Worm (Caenorhabditis elegans) whole organism, L2 larva: ENCODE results near the gene F40G9.8.

Source experiments
- R02D3.7 ChIP-seq: fragments of 150-350 bp; optimal IDR thresholded peaks from 2 replicates; lab custom pipeline; 2014; ENCODE audit warnings: missing biosample characterization, missing genetic modification characterization
- ZK546.5 ChIP-seq: sonication (generic microtip); optimal IDR thresholded peaks from 2 replicates; lab custom pipeline; 2017; ENCODE audit warnings: missing biosample characterization, missing genetic modification characterization
- alr-1 ChIP-seq: fragments of 150-350 bp; optimal IDR thresholded peaks from 2 replicates; lab custom pipeline; 2014; ENCODE audit warnings: missing biosample characterization, missing genetic modification characterization
- aly-2 ChIP-seq: fragments of 150-350 bp; optimal IDR thresholded peaks from 2 replicates; lab custom pipeline; 2014; ENCODE audit warnings: missing biosample characterization, missing genetic modification characterization
- ama-1 ChIP-seq: fragments of 150-350 bp; optimal IDR thresholded peaks from 2 replicates; lab custom pipeline; 2018; ENCODE audit warnings: inconsistent platforms
- blmp-1 ChIP-seq: sonication (generic microtip); optimal IDR thresholded peaks from 2 replicates; lab custom pipeline; 2017; ENCODE audit warnings: missing genetic modification characterization, mild to moderate bottlenecking, missing compliant biosample characterization, antibody characterized with exemption, moderate library complexity; ENCODE audit not compliant: insufficient read depth
- ceh-16 ChIP-seq: fragments of 150-350 bp; optimal IDR thresholded peaks from 2 replicates; lab custom pipeline; 2014; ENCODE audit warnings: missing biosample characterization, missing genetic modification characterization
- ceh-82 ChIP-seq: fragments of 150-350 bp; optimal IDR thresholded peaks from 2 replicates; lab custom pipeline; 2014; ENCODE audit warnings: missing biosample characterization, missing genetic modification characterization
- crh-2 ChIP-seq: sonication (generic microtip); optimal IDR thresholded peaks from 2 replicates; lab custom pipeline; 2017; ENCODE audit warnings: missing biosample characterization, missing genetic modification characterization
- egl-27 ChIP-seq: sonication (generic microtip); optimal IDR thresholded peaks from 3 replicates; lab custom pipeline; 2017; ENCODE audit warnings: missing biosample characterization, missing genetic modification reagents, missing genetic modification characterization
- elt-3 ChIP-seq: sonication (generic microtip); optimal IDR thresholded peaks from 2 replicates; lab custom pipeline; 2017; ENCODE audit warnings: missing biosample characterization, missing genetic modification characterization
- fos-1 ChIP-seq: fragments of 150-350 bp; optimal IDR thresholded peaks from 2 replicates; lab custom pipeline; 2014; ENCODE audit warnings: missing biosample characterization, missing genetic modification characterization
- lin-11 ChIP-seq: fragments of 150-350 bp; sonication (generic microtip); optimal IDR thresholded peaks from 2 replicates; lab custom pipeline; 2014; ENCODE audit warnings: missing biosample characterization, missing genetic modification characterization, inconsistent platforms, mixed read lengths
- lin-13 ChIP-seq: fragments of 150-350 bp; optimal IDR thresholded peaks from 2 replicates; lab custom pipeline; 2014; ENCODE audit warnings: missing biosample characterization, missing genetic modification reagents, missing genetic modification characterization
- lin-39 ChIP-seq: fragments of 150-350 bp; optimal IDR thresholded peaks from 2 replicates; lab custom pipeline; 2014; ENCODE audit warnings: missing biosample characterization, missing genetic modification reagents, missing genetic modification characterization
- lsy-2 ChIP-seq, 2 experiments: fragments of 150-350 bp in 1 of 2; sonication (generic microtip) in 1 of 2; optimal IDR thresholded peaks; 2 replicates each; lab custom pipeline; 2014 to 2017; ENCODE audit warnings: missing biosample characterization in 2 of 2, missing genetic modification characterization in 2 of 2
- mab-5 ChIP-seq: fragments of 150-350 bp; optimal IDR thresholded peaks from 2 replicates; lab custom pipeline; 2014; ENCODE audit warnings: missing biosample characterization, missing genetic modification characterization
- mbf-1 ChIP-seq: sonication (generic microtip); optimal IDR thresholded peaks from 2 replicates; lab custom pipeline; 2017; ENCODE audit warnings: missing biosample characterization, missing genetic modification characterization
- nhr-11 ChIP-seq: fragments of 150-350 bp; optimal IDR thresholded peaks from 2 replicates; lab custom pipeline; 2014; ENCODE audit warnings: missing biosample characterization, missing genetic modification characterization
- nhr-21 ChIP-seq: fragments of 150-350 bp; optimal IDR thresholded peaks from 2 replicates; lab custom pipeline; 2014; ENCODE audit warnings: missing biosample characterization, missing genetic modification characterization
- nhr-237 ChIP-seq: fragments of 150-350 bp; optimal IDR thresholded peaks from 2 replicates; lab custom pipeline; 2014; ENCODE audit warnings: missing biosample characterization, missing genetic modification characterization
- nhr-77 ChIP-seq: fragments of 150-350 bp; optimal IDR thresholded peaks from 2 replicates; lab custom pipeline; 2014; ENCODE audit warnings: missing biosample characterization, missing genetic modification characterization
- peb-1 ChIP-seq: fragments of 150-350 bp; optimal IDR thresholded peaks from 2 replicates; lab custom pipeline; 2014; ENCODE audit warnings: missing biosample characterization, missing genetic modification characterization
- sem-4 ChIP-seq: fragments of 150-350 bp; optimal IDR thresholded peaks from 2 replicates; lab custom pipeline; 2014; ENCODE audit warnings: missing biosample characterization, missing genetic modification reagents, missing genetic modification characterization
- skn-1 ChIP-seq: sonication (generic microtip); optimal IDR thresholded peaks from 2 replicates; lab custom pipeline; 2017; ENCODE audit warnings: missing biosample characterization, missing genetic modification characterization
- sma-3 ChIP-seq: sonication (generic microtip); optimal IDR thresholded peaks from 2 replicates; lab custom pipeline; 2016; ENCODE audit warnings: missing genetic modification reagents, missing genetic modification characterization, missing compliant biosample characterization
- sma-9 ChIP-seq, 2 experiments: fragments of 150-350 bp in 1 of 2; sonication (generic microtip) in 1 of 2; optimal IDR thresholded peaks; 2 replicates each; lab custom pipeline; 2014 to 2016; ENCODE audit warnings: missing genetic modification characterization in 2 of 2, mild to moderate bottlenecking in 1 of 2, missing biosample characterization in 1 of 2, missing compliant biosample characterization in 1 of 2, missing genetic modification reagents in 1 of 2, moderate library complexity in 1 of 2
- snpc-4 ChIP-seq: fragments of 150-350 bp; optimal IDR thresholded peaks from 2 replicates; lab custom pipeline; 2014; ENCODE audit warnings: missing biosample characterization, missing genetic modification characterization
- unc-55 ChIP-seq: fragments of 150-350 bp; sonication (generic microtip); optimal IDR thresholded peaks from 3 replicates; lab custom pipeline; 2014; ENCODE audit warnings: missing biosample characterization, missing genetic modification reagents, missing genetic modification characterization
- unc-62 ChIP-seq: fragments of 150-350 bp; optimal IDR thresholded peaks from 2 replicates; lab custom pipeline; 2014; ENCODE audit warnings: missing biosample characterization, missing genetic modification reagents, missing genetic modification characterization
- zag-1 ChIP-seq: fragments of 150-350 bp; optimal IDR thresholded peaks from 2 replicates; lab custom pipeline; 2014; ENCODE audit warnings: missing biosample characterization, missing genetic modification characterization
- ztf-1 ChIP-seq: fragments of 200-800 bp; sonication (Bioruptor generic); conservative IDR thresholded peaks from 2 replicates; pipeline ENCODE4 v1.3.6; 2022; ENCODE audit warnings: missing genetic modification characterization, missing compliant biosample characterization
- ztf-11 ChIP-seq: sonication (generic microtip); optimal IDR thresholded peaks from 2 replicates; lab custom pipeline; 2017; ENCODE audit warnings: missing biosample characterization, missing genetic modification characterization
- ztf-4 ChIP-seq: fragments of 150-350 bp; optimal IDR thresholded peaks from 2 replicates; lab custom pipeline; 2014; ENCODE audit warnings: missing biosample characterization, missing genetic modification characterization

Gene F40G9.8

ce11 chrIII:173501-173900 is 8.8 kb upstream of the F40G9.8 start, which contains the start of gene F40G9.19:
Gene F40G9.19, plus strand, starts transcription at chrIII:173801.
- TF ChIP-seq fos-1 (tag; lab: Kevin White, UChicago) (no peak), crh-2 (tag; lab: Kevin White, UChicago) (no peak), R02D3.7 (tag; lab: Kevin White, UChicago) (no peak), sem-4 (tag; lab: Kevin White, UChicago) (no peak), skn-1 (tag; lab: Kevin White, UChicago) (no peak), snpc-4 (tag; lab: Kevin White, UChicago) (no peak), nhr-11 (tag; lab: Kevin White, UChicago) (no peak), sma-3 (no peak), peb-1 (tag; lab: Kevin White, UChicago) (no peak), lsy-2 (tag; optimal IDR thresholded peaks at IDR 0.05; lab: Kevin White, UChicago) (no peak), nhr-21 (tag; lab: Kevin White, UChicago) (no peak), unc-55 (GFP tag; lab: Kevin White, UChicago) (no peak), mbf-1 (no peak), ZK546.5 (tag; lab: Kevin White, UChicago) (no peak), lin-11 (no peak), nhr-77 (tag; lab: Kevin White, UChicago) (no peak), ztf-1 (no peak), egl-27 (tag; lab: Kevin White, UChicago) (no peak), sma-9 (GFP tag; optimal IDR thresholded peaks at IDR 0.05; lab: Kevin White, UChicago) (no peak), sma-9 (tag; optimal IDR thresholded peaks at IDR 0.05; lab: Kevin White, UChicago) (no peak), unc-62 (GFP tag; lab: Kevin White, UChicago) (no peak)

DNA sequence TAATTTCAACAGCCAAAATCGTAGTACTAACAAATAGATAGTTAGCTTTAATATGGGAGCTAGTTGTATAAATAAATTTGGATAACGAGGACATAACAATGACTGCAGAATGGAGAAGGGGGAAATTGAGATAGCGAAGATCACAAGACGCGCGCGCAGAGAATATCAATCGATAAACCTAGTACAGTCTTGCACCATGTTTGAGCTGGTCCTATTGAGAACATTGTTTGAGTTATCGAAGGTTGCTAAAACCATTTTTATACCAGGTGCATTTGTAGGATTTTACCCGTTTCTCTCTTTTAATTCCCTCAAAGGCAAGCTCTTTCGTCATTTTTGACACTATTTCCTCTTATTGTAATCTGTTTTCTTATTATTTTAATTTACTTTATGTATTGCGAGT is 6.9 kb upstream of the F40G9.8 start, which contains the start of the genes F40G9.9 and F40G9.12:
Gene F40G9.9 (minus strand): TSS at position 101 of the 400 bp plus-strand sequence.
Gene F40G9.12 (plus strand): TSS at position 231 of the 400 bp plus-strand sequence.
- TF ChIP-seq nhr-237 (tag; lab: Kevin White, UChicago) (no peak), sma-3 (no peak), peb-1 (tag; lab: Kevin White, UChicago) (no peak), zag-1 (tag; lab: Kevin White, UChicago) (no peak), aly-2 (no peak), unc-62 (GFP tag; lab: Kevin White, UChicago) (no peak), ztf-1 (no peak), mab-5 (tag; lab: Kevin White, UChicago) (no peak), ceh-82 (no peak), lin-39 (tag; lab: Kevin White, UChicago) (no peak), ama-1 (lab: Kevin White, UChicago) (no peak), blmp-1 (tag; lab: Kevin White, UChicago) (no peak), R02D3.7 (tag; lab: Kevin White, UChicago) (no peak), ztf-11 (tag; lab: Kevin White, UChicago) (no peak), ceh-16 (tag; lab: Kevin White, UChicago) (no peak), sma-9 (GFP tag; optimal IDR thresholded peaks at IDR 0.05; lab: Kevin White, UChicago) (no peak), sma-9 (tag; optimal IDR thresholded peaks at IDR 0.05; lab: Kevin White, UChicago) (no peak), alr-1 (tag; lab: Kevin White, UChicago) (no peak), lsy-2 (tag; optimal IDR thresholded peaks at IDR 0.05; lab: Kevin White, UChicago) (no peak)

ce11 chrIII:169478-169877 is 4.8 kb upstream of the F40G9.8 start, which contains the start of gene F40G9.18:
Gene F40G9.18, minus strand, starts transcription at chrIII:169578.
- TF ChIP-seq lsy-2 (tag; optimal IDR thresholded peaks at IDR 0.05; lab: Kevin White, UChicago) (no peak), ceh-16 (tag; lab: Kevin White, UChicago) (no peak), lin-13 (GFP tag; lab: Kevin White, UChicago) (no peak), ztf-11 (tag; lab: Kevin White, UChicago) (no peak), elt-3 (tag; lab: Kevin White, UChicago) (no peak), ztf-4 (no peak), crh-2 (tag; lab: Kevin White, UChicago) (no peak), nhr-237 (tag; lab: Kevin White, UChicago) (no peak)

DNA sequence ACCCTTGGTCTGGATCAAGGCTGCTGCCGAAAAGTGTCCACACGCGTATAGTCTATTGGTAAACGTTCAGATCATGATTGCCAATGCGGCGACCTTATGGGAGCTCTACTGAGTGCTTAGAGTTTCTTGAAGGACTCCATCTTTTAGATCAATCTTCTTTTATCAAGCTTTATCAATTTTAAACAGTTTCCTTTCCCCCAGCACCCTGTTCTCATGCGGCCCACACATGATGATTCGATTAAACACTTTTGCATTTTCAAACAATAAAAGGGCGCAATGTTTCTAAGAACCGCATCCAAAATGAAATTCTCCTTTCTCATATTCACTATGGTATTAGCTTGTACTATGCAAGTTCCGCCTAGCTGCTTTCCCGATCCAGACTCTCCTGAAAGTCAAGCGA is 715 bp upstream of the F40G9.8 start, which contains the start of gene F40G9.7:
Gene F40G9.7 (plus strand): TSS at position 301 of the 400 bp plus-strand sequence.
- TF ChIP-seq nhr-11 (tag; lab: Kevin White, UChicago) = no peak
- no peak for TF ChIP-seq blmp-1 (tag; lab: Kevin White, UChicago)
- no peak for TF ChIP-seq ztf-4
- TF ChIP-seq lin-39 (tag; lab: Kevin White, UChicago) = no peak
- TF ChIP-seq sma-3 = no peak
